Worm (Caenorhabditis elegans): ENCODE data around the gene F26F2.10.

DNA sequence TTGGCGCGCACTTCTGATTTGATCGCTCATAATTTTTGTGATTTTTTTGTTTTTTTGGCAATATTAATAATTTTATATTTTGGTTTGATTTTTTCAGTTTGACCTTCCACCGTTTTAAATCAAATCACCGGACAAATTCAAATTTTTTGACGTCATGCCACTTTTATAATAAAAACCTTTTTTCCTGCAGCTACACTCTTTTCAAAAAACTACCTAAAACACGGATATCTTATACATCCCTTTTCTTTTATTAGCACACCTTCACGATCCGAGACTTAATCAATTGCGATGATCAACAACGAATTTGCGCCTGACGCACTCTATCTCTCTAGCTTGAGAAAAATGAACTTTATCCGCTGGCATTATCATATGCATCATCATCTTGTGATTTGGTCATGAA, 14.8 kb upstream of the F26F2.10 start, which contains the start of gene grd-2:
- TF ChIP-seq him-1 (tag; optimal IDR thresholded peaks at IDR 0.05) (no peak), W03F9.2 (tag; optimal IDR thresholded peaks at IDR 0.05) (no peak)

Measured in whole organism, L4/young adult.